Fruit fly (Drosophila melanogaster): ENCODE data around the gene Fgop2.

DNA sequence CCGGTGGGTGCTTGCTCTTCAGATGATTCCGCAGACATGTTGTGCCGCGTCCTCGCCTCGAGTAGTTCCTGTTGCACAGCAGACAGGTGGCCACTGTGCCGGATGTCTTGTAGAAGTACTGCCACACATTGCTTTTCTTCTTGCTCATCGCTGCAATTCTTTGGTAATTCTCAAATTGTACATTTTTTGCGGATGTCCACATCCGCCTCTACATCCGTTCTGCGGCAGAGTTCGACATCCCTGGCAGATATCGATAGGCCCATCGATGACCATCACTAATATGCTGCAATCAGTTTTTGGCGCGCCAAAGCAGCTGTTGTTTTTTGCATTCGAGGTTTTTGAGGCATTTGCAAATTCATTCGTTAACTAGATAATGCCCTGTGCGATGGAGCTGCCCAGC lies 11.6 kb upstream of the Fgop2 start, which contains the start of the genes CG13775 and CG3430:
- no peak for TF ChIP-seq Myc (optimal IDR thresholded peaks at IDR 0.05)
- TF ChIP-seq psq (optimal IDR thresholded peaks at IDR 0.05): no peak
- TF ChIP-seq Sin3A (optimal IDR thresholded peaks at IDR 0.05): no peak
- TF ChIP-seq h (optimal IDR thresholded peaks at IDR 0.05): no peak
